Worm (Caenorhabditis elegans) whole organism, L4 larva: Measurements from ENCODE around the gene sra-28.
A peak's percentile ranks its signal among the peaks of the same experiment; 100 is the strongest.

ENCODE experiments used
- D1046.2 ChIP-seq: fragments of 200-800 bp; sonication (Bioruptor generic); IDR thresholded peaks from 2 replicates; pipeline ENCODE4 v1.3.6; 2022; ENCODE audit warnings: missing genetic modification characterization, missing compliant biosample characterization
- T20F7.1 ChIP-seq: fragments of 200-800 bp; sonication (Bioruptor generic); optimal IDR thresholded peaks from 2 replicates; lab custom pipeline; 2018; ENCODE audit warnings: mild to moderate bottlenecking, missing genetic modification characterization, missing compliant biosample characterization
- Y105C5A.15 ChIP-seq: fragments of 200-800 bp; sonication (Bioruptor generic); IDR thresholded peaks from 2 replicates; pipeline ENCODE4 v1.3.6; 2022; ENCODE audit warnings: missing genetic modification characterization, missing compliant biosample characterization
- ama-1 ChIP-seq: fragments of 150-350 bp; optimal IDR thresholded peaks from 2 replicates; lab custom pipeline; 2014; ENCODE audit warnings: inconsistent platforms, mixed read lengths
- ceh-32 ChIP-seq: sonication (generic microtip); optimal IDR thresholded peaks from 2 replicates; lab custom pipeline; 2016; ENCODE audit warnings: mild to moderate bottlenecking, missing genetic modification characterization, missing compliant biosample characterization; ENCODE audit not compliant: poor library complexity
- daf-12 ChIP-seq: fragments of 150-350 bp; optimal IDR thresholded peaks from 2 replicates; lab custom pipeline; 2014; ENCODE audit warnings: missing biosample characterization, missing genetic modification reagents, missing genetic modification characterization
- daf-16 ChIP-seq, 3 experiments: sonication (generic microtip); optimal IDR thresholded peaks; 2 replicates each; lab custom pipeline; 2016 to 2017; ENCODE audit warnings: missing genetic modification characterization in 3 of 3, missing genetic modification reagents in 3 of 3, mild to moderate bottlenecking in 2 of 3, missing compliant biosample characterization in 2 of 3, missing biosample characterization in 1 of 3, moderate library complexity in 1 of 3
- dmd-6 ChIP-seq: fragments of 200-800 bp; sonication (Bioruptor generic); IDR thresholded peaks from 2 replicates; pipeline ENCODE4 v1.3.6; 2022; ENCODE audit warnings: missing genetic modification reagents, missing genetic modification characterization, missing compliant biosample characterization
- dpl-1 ChIP-seq: fragments of 150-350 bp; optimal IDR thresholded peaks from 2 replicates; lab custom pipeline; 2014; ENCODE audit warnings: missing biosample characterization, missing genetic modification reagents, missing genetic modification characterization
- dve-1 ChIP-seq: sonication (generic microtip); optimal IDR thresholded peaks from 2 replicates; lab custom pipeline; 2017; ENCODE audit warnings: antibody characterized with exemption, mild to moderate bottlenecking, missing genetic modification characterization, missing compliant biosample characterization; ENCODE audit not compliant: insufficient read depth
- hlh-11 ChIP-seq: fragments of 200-800 bp; sonication (Bioruptor generic); optimal IDR thresholded peaks from 2 replicates; lab custom pipeline; 2018; ENCODE audit warnings: mild to moderate bottlenecking, missing genetic modification characterization, missing compliant biosample characterization
- hmg-1.1 ChIP-seq: fragments of 200-800 bp; sonication (Bioruptor generic); IDR thresholded peaks from 2 replicates; pipeline ENCODE4 v1.3.6; 2022; ENCODE audit warnings: missing genetic modification reagents, missing genetic modification characterization, missing compliant biosample characterization
- jun-1 ChIP-seq: fragments of 150-350 bp; optimal IDR thresholded peaks from 2 replicates; lab custom pipeline; 2014; ENCODE audit warnings: missing biosample characterization, missing genetic modification reagents, missing genetic modification characterization
- lin-38 ChIP-seq: fragments of 200-800 bp; sonication (Bioruptor generic); IDR thresholded peaks from 2 replicates; pipeline ENCODE4 v1.3.6; 2022; ENCODE audit warnings: missing genetic modification reagents, missing genetic modification characterization, missing compliant biosample characterization
- madf-9 ChIP-seq: fragments of 200-800 bp; sonication (Bioruptor generic); conservative IDR thresholded peaks from 2 replicates; pipeline ENCODE4 v1.3.6; 2022; ENCODE audit warnings: missing genetic modification reagents, missing genetic modification characterization, missing compliant biosample characterization
- nhr-102 ChIP-seq: sonication (generic microtip); optimal IDR thresholded peaks from 2 replicates; lab custom pipeline; 2016; ENCODE audit warnings: mild to moderate bottlenecking, missing genetic modification characterization, moderate library complexity, missing compliant biosample characterization
- nhr-11 ChIP-seq: fragments of 150-350 bp; optimal IDR thresholded peaks from 2 replicates; lab custom pipeline; 2014; ENCODE audit warnings: missing biosample characterization, missing genetic modification characterization
- nhr-42 ChIP-seq: fragments of 200-800 bp; sonication (Bioruptor generic); IDR thresholded peaks from 2 replicates; pipeline ENCODE4 v1.3.6; 2022; ENCODE audit warnings: missing genetic modification characterization, missing compliant biosample characterization
- nhr-48 ChIP-seq: sonication (generic microtip); optimal IDR thresholded peaks from 2 replicates; lab custom pipeline; 2016; ENCODE audit warnings: mild to moderate bottlenecking, missing genetic modification characterization, missing compliant biosample characterization
- nhr-76 ChIP-seq: fragments of 150-350 bp; optimal IDR thresholded peaks from 2 replicates; lab custom pipeline; 2014; ENCODE audit warnings: missing biosample characterization, missing genetic modification characterization
- saeg-2 ChIP-seq: fragments of 200-800 bp; sonication (Bioruptor generic); IDR thresholded peaks from 2 replicates; pipeline ENCODE4 v1.3.6; 2022; ENCODE audit warnings: missing genetic modification reagents, missing genetic modification characterization, missing compliant biosample characterization
- vab-7 ChIP-seq: fragments of 200-800 bp; sonication (Bioruptor generic); IDR thresholded peaks from 2 replicates; pipeline ENCODE4 v1.3.6; 2022; ENCODE audit warnings: missing genetic modification reagents, missing genetic modification characterization, missing compliant biosample characterization
- zag-1 ChIP-seq: fragments of 150-350 bp; optimal IDR thresholded peaks from 2 replicates; lab custom pipeline; 2014; ENCODE audit warnings: missing biosample characterization, missing genetic modification characterization
- zfp-3 ChIP-seq: fragments of 200-800 bp; sonication (Bioruptor generic); conservative IDR thresholded peaks from 2 replicates; pipeline ENCODE4 v1.3.6; 2022; ENCODE audit warnings: missing genetic modification reagents, missing genetic modification characterization, missing compliant biosample characterization
- zip-11 ChIP-seq: fragments of 200-800 bp; sonication (Bioruptor generic); IDR thresholded peaks from 2 replicates; pipeline ENCODE4 v1.3.6; 2022; ENCODE audit warnings: missing genetic modification characterization, missing compliant biosample characterization
- zip-2 ChIP-seq: fragments of 150-350 bp; optimal IDR thresholded peaks from 2 replicates; lab custom pipeline; 2014; ENCODE audit warnings: missing biosample characterization, missing genetic modification characterization
- ztf-11 ChIP-seq: fragments of 150-350 bp; optimal IDR thresholded peaks from 2 replicates; lab custom pipeline; 2014; ENCODE audit warnings: missing biosample characterization, missing genetic modification characterization

The sra-28 gene

ce11 chrII:6522622-6523254 is 50.8 kb downstream of the sra-28 start (continued):
- no peak for TF ChIP-seq zfp-3 (GFP tag; lab: Robert Waterston, UW)
- TF ChIP-seq madf-9 (GFP tag; lab: Robert Waterston, UW): no peak
- TF ChIP-seq zag-1 (tag; lab: Kevin White, UChicago): no peak
- TF ChIP-seq saeg-2 (GFP tag; lab: Robert Waterston, UW): no peak
- no peak for TF ChIP-seq vab-7 (GFP tag; lab: Robert Waterston, UW)
- no peak for TF ChIP-seq daf-16 (GFP tag; optimal IDR thresholded peaks at IDR 0.05; lab: Kevin White, UChicago)
- peak; percentile 32 for TF ChIP-seq daf-16 (tag; optimal IDR thresholded peaks at IDR 0.05; lab: Kevin White, UChicago)
- TF ChIP-seq nhr-42 (GFP tag; lab: Robert Waterston, UW): no peak
- TF ChIP-seq ama-1 (lab: Kevin White, UChicago): no peak
- 0 out of 2 replicates have a peak, but pooled peaks have one; percentile 5 for TF ChIP-seq dmd-6 (GFP tag; lab: Robert Waterston, UW)
- TF ChIP-seq nhr-102 (tag; lab: Kevin White, UChicago): no peak
- no peak for TF ChIP-seq hmg-1.1 (GFP tag; lab: Robert Waterston, UW)
- TF ChIP-seq lin-38 (GFP tag; lab: Robert Waterston, UW): no peak
- TF ChIP-seq Y105C5A.15 (GFP tag; lab: Robert Waterston, UW): no peak
- TF ChIP-seq dpl-1 (GFP tag; lab: Kevin White, UChicago): no peak
- TF ChIP-seq daf-12 (tag; lab: Kevin White, UChicago): no peak
- TF ChIP-seq D1046.2: no peak
- no peak for TF ChIP-seq nhr-48 (tag; lab: Kevin White, UChicago)
- TF ChIP-seq nhr-76 (tag; lab: Kevin White, UChicago): no peak
- TF ChIP-seq dve-1: peak; percentile 21
- TF ChIP-seq ztf-11: no peak
- no peak for TF ChIP-seq ceh-32
- TF ChIP-seq jun-1: no peak

DNA sequence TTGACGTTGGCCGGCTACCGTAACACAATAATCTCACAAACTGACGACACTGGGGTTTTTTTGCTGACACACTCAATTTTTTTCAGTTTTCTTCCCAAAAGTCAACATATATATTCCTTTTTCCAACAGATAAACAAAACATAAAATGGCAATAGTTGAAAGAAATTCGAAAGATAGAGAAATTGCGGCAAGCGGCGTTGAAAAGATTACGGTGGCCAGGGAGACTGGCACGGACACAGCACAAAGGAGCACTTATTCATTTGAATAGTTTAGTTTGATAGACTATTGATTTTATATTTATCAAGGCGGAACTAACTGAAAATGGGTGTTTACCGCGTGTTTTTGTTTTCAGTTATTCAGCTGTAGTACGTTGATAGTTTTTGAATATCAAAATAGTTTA is 52.3 kb downstream of the sra-28 start, which contains the start of gene toe-2:
Gene toe-2 (minus strand): TSS at position 70 of the 400 bp plus-strand sequence.
- TF ChIP-seq daf-16 (GFP tag; optimal IDR thresholded peaks at IDR 0.05; lab: Kevin White, UChicago): no peak
- TF ChIP-seq daf-16 (tag; optimal IDR thresholded peaks at IDR 0.05; lab: Kevin White, UChicago): peak; percentile 88
- TF ChIP-seq zip-11 (GFP tag; lab: Robert Waterston, UW): no peak
- peak; percentile 18 for TF ChIP-seq dve-1
- TF ChIP-seq hlh-11 (tag; lab: Kevin White, UChicago): peak; percentile 37
- no peak for TF ChIP-seq T20F7.1 (GFP tag; lab: Kevin White, UChicago)
- no peak for TF ChIP-seq zip-2 (tag; lab: Kevin White, UChicago)
- TF ChIP-seq ceh-32: no peak
- no peak for TF ChIP-seq nhr-11 (tag; lab: Kevin White, UChicago)
